Fruit fly (Drosophila melanogaster) whole organism: ENCODE data around the gene CG17344.

Source experiments
- CG8478 ChIP-seq: fragments of >200 bp; optimal IDR thresholded peaks from 2 replicates; lab custom pipeline; 2018; ENCODE audit warnings: inconsistent platforms
- EcR ChIP-seq, 2 experiments: fragments of >200 bp; optimal IDR thresholded peaks; 2 replicates each; lab custom pipeline; 2017; ENCODE audit warnings: missing biosample characterization in 2 of 2, missing genetic modification characterization in 2 of 2, missing genetic modification reagents in 2 of 2
- pan ChIP-seq: fragments of >200 bp; optimal IDR thresholded peaks from 2 replicates; lab custom pipeline; 2017
- psq ChIP-seq: fragments of >200 bp; optimal IDR thresholded peaks from 2 replicates; lab custom pipeline; 2017
- usp ChIP-seq: fragments of >200 bp; optimal IDR thresholded peaks from 2 replicates; lab custom pipeline; 2017; ENCODE audit warnings: missing biosample characterization, missing genetic modification characterization, mixed read lengths

- no peak for TF ChIP-seq EcR (GFP tag; optimal IDR thresholded peaks at IDR 0.05; lab: Kevin White, UChicago)
- no peak for TF ChIP-seq CG8478 (lab: Kevin White, UChicago)
- no peak for TF ChIP-seq psq (lab: Kevin White, UChicago)
- no peak for TF ChIP-seq pan
- no peak for TF ChIP-seq usp
These were observed 19.1 kb downstream of the CG17344 start for dm6 chr2L:19120984-19121383.
